Worm (Caenorhabditis elegans) whole organism, L2 larva: Measurements from ENCODE around the gene Y46C8AM.1.

ENCODE experiments used
- R02D3.7 ChIP-seq: fragments of 150-350 bp; optimal IDR thresholded peaks from 2 replicates; lab custom pipeline; 2014; ENCODE audit warnings: missing biosample characterization, missing genetic modification characterization
- aly-2 ChIP-seq: fragments of 150-350 bp; optimal IDR thresholded peaks from 2 replicates; lab custom pipeline; 2014; ENCODE audit warnings: missing biosample characterization, missing genetic modification characterization
- ama-1 ChIP-seq: fragments of 150-350 bp; optimal IDR thresholded peaks from 2 replicates; lab custom pipeline; 2018; ENCODE audit warnings: inconsistent platforms
- blmp-1 ChIP-seq: sonication (generic microtip); optimal IDR thresholded peaks from 2 replicates; lab custom pipeline; 2017; ENCODE audit warnings: missing genetic modification characterization, mild to moderate bottlenecking, missing compliant biosample characterization, antibody characterized with exemption, moderate library complexity; ENCODE audit not compliant: insufficient read depth
- ceh-16 ChIP-seq: fragments of 150-350 bp; optimal IDR thresholded peaks from 2 replicates; lab custom pipeline; 2014; ENCODE audit warnings: missing biosample characterization, missing genetic modification characterization
- fos-1 ChIP-seq: fragments of 150-350 bp; optimal IDR thresholded peaks from 2 replicates; lab custom pipeline; 2014; ENCODE audit warnings: missing biosample characterization, missing genetic modification characterization
- nhr-11 ChIP-seq: fragments of 150-350 bp; optimal IDR thresholded peaks from 2 replicates; lab custom pipeline; 2014; ENCODE audit warnings: missing biosample characterization, missing genetic modification characterization
- nhr-129 ChIP-seq: fragments of 150-350 bp; optimal IDR thresholded peaks from 2 replicates; lab custom pipeline; 2014; ENCODE audit warnings: missing biosample characterization, missing genetic modification characterization
- nhr-21 ChIP-seq: fragments of 150-350 bp; optimal IDR thresholded peaks from 2 replicates; lab custom pipeline; 2014; ENCODE audit warnings: missing biosample characterization, missing genetic modification characterization
- nhr-6 ChIP-seq: fragments of 150-350 bp; optimal IDR thresholded peaks from 2 replicates; lab custom pipeline; 2014; ENCODE audit warnings: missing biosample characterization, missing genetic modification characterization
- snpc-4 ChIP-seq: fragments of 150-350 bp; optimal IDR thresholded peaks from 2 replicates; lab custom pipeline; 2014; ENCODE audit warnings: missing biosample characterization, missing genetic modification characterization
- unc-62 ChIP-seq: fragments of 150-350 bp; optimal IDR thresholded peaks from 2 replicates; lab custom pipeline; 2014; ENCODE audit warnings: missing biosample characterization, missing genetic modification reagents, missing genetic modification characterization

DNA sequence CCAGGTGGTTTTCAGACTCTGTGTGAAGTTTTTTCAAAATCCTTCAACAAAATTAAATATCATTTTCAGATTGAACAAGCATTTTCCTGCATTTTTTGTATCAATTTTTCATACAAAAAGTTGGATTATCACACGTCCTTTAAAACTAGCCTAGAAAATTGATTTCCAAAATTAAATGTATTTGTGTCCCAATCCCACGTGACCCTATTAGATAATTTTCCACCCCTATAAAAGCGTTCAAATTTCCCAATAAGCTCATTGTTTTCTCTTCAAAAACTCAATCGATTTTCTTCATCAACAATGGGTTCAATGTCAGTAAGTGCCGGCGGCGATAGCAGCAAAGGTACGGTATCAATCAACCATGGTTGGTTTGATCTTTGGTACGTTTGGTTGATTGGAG lies 48.2 kb upstream of the Y46C8AM.1 start, which contains the start of gene F56D6.19:
- no peak for TF ChIP-seq unc-62
- no peak for TF ChIP-seq aly-2 (tag; lab: Kevin White, UChicago)
- TF ChIP-seq fos-1 = no peak
- no peak for TF ChIP-seq nhr-129
- no peak for TF ChIP-seq nhr-6 (tag; lab: Kevin White, UChicago)
- TF ChIP-seq R02D3.7 (tag; lab: Kevin White, UChicago) = no peak
- TF ChIP-seq nhr-11 = no peak
- no peak for TF ChIP-seq ama-1 (lab: Kevin White, UChicago)
- no peak for TF ChIP-seq ceh-16
- TF ChIP-seq blmp-1 (tag; lab: Kevin White, UChicago) = no peak
- no peak for TF ChIP-seq nhr-21 (tag; lab: Kevin White, UChicago)
- no peak for TF ChIP-seq snpc-4
